Worm (Caenorhabditis elegans) whole organism, L4/young adult: Measurements from ENCODE around the gene pph-6.

Experiments
- W03F9.2 ChIP-seq: fragments of 150-350 bp; optimal IDR thresholded peaks from 2 replicates; lab custom pipeline; 2014; ENCODE audit warnings: missing biosample characterization, missing genetic modification characterization
- him-1 ChIP-seq: sonication (generic microtip); optimal IDR thresholded peaks from 2 replicates; lab custom pipeline; 2016; ENCODE audit warnings: missing genotype, missing genetic modification reagents, missing genetic modification characterization, missing compliant biosample characterization

- TF ChIP-seq W03F9.2 (tag; lab: Kevin White, UChicago), result peak; percentile 96
- TF ChIP-seq him-1, result peak; percentile 96
Observed at ce11 chrIII:3456226-3456625, 5.3 kb upstream of the pph-6 start.
